Fruit fly (Drosophila melanogaster) whole organism, embryonic: ENCODE data around the gene Ktch.

Experiments used
- Atf6 ChIP-seq: fragments of 200-800 bp; sonication (Bioruptor generic); IDR thresholded peaks from 2 replicates; pipeline ENCODE4 v1.3.6; 2022; ENCODE audit warnings: missing biosample characterization, missing genetic modification characterization
- CG11085 ChIP-seq: fragments of 200-800 bp; sonication (Bioruptor generic); IDR thresholded peaks from 2 replicates; pipeline ENCODE4 v1.3.6; 2022; ENCODE audit warnings: missing biosample characterization, missing genetic modification characterization
- CG11560 ChIP-seq: fragments of 200-800 bp; sonication (Bioruptor generic); IDR thresholded peaks from 3 replicates; pipeline ENCODE4 v1.3.6; 2022; ENCODE audit warnings: missing biosample characterization, missing genetic modification characterization
- CG11695 ChIP-seq: fragments of 200-800 bp; sonication (Bioruptor generic); IDR thresholded peaks from 3 replicates; pipeline ENCODE4 v1.3.6; 2022; ENCODE audit warnings: missing biosample characterization, missing genetic modification characterization
- CG12155 ChIP-seq: fragments of 200-800 bp; sonication (Bioruptor generic); optimal IDR thresholded peaks from 3 replicates; lab custom pipeline; 2016; ENCODE audit warnings: missing biosample characterization, missing genetic modification characterization
- CG12942 ChIP-seq: fragments of 200-800 bp; sonication (Bioruptor generic); optimal IDR thresholded peaks from 3 replicates; lab custom pipeline; 2016; ENCODE audit warnings: missing biosample characterization, missing genetic modification characterization
- CG14965 ChIP-seq: fragments of 200-800 bp; sonication (Bioruptor generic); optimal IDR thresholded peaks from 2 replicates; lab custom pipeline; 2016; ENCODE audit warnings: missing biosample characterization, missing genetic modification characterization, borderline replicate concordance
- CG15073 ChIP-seq: fragments of 200-800 bp; sonication (Bioruptor generic); optimal IDR thresholded peaks from 2 replicates; lab custom pipeline; 2016; ENCODE audit warnings: missing biosample characterization, missing genetic modification characterization
- CG17612 ChIP-seq: fragments of 200-800 bp; sonication (Bioruptor generic); IDR thresholded peaks from 2 replicates; pipeline ENCODE4 v1.3.6; 2022; ENCODE audit warnings: missing biosample characterization, missing genetic modification characterization
- CG17802 ChIP-seq: fragments of 200-800 bp; sonication (Bioruptor generic); optimal IDR thresholded peaks from 2 replicates; lab custom pipeline; 2018; ENCODE audit warnings: missing biosample characterization, mild to moderate bottlenecking, missing genetic modification characterization, moderate library complexity
- CG18011 ChIP-seq: fragments of 200-800 bp; sonication (Bioruptor generic); optimal IDR thresholded peaks from 2 replicates; lab custom pipeline; 2017; ENCODE audit warnings: missing biosample characterization, missing genetic modification characterization, mild to moderate bottlenecking, moderate library complexity, missing genotype
- CG2129 ChIP-seq: fragments of 200-800 bp; sonication (Bioruptor generic); IDR thresholded peaks from 2 replicates; pipeline ENCODE4 v1.3.6; 2022; ENCODE audit warnings: missing biosample characterization, missing genetic modification characterization; ENCODE audit not compliant: partially characterized antibody
- CG2199 ChIP-seq: fragments of 200-800 bp; sonication (Bioruptor generic); IDR thresholded peaks from 3 replicates; pipeline ENCODE4 v1.3.6; 2022; ENCODE audit warnings: missing biosample characterization, missing genetic modification characterization
- CG3065 ChIP-seq: fragments of 200-800 bp; sonication (Bioruptor generic); optimal IDR thresholded peaks from 2 replicates; lab custom pipeline; 2016; ENCODE audit warnings: missing biosample characterization, missing genetic modification characterization
- CG3281 ChIP-seq: fragments of 200-800 bp; sonication (Bioruptor generic); optimal IDR thresholded peaks from 3 replicates; lab custom pipeline; 2017; ENCODE audit warnings: missing biosample characterization, mild to moderate bottlenecking, missing genetic modification characterization
- CG33557 ChIP-seq: fragments of 200-800 bp; sonication (Bioruptor generic); optimal IDR thresholded peaks from 2 replicates; lab custom pipeline; 2019; ENCODE audit warnings: missing biosample characterization, mild to moderate bottlenecking, missing genetic modification characterization, moderate library complexity
- CG34224 ChIP-seq: fragments of 200-800 bp; sonication (Bioruptor generic); IDR thresholded peaks from 3 replicates; pipeline ENCODE4 v1.3.6; 2022; ENCODE audit warnings: missing biosample characterization, missing genetic modification characterization; ENCODE audit not compliant: partially characterized antibody
- CG5245 ChIP-seq: fragments of 200-800 bp; sonication (Bioruptor generic); optimal IDR thresholded peaks from 3 replicates; lab custom pipeline; 2016; ENCODE audit warnings: missing biosample characterization, missing genetic modification characterization
- CG7963 ChIP-seq: fragments of 200-800 bp; sonication (Bioruptor generic); IDR thresholded peaks from 3 replicates; pipeline ENCODE4 v1.3.6; 2022; ENCODE audit warnings: missing biosample characterization, missing genetic modification characterization; ENCODE audit not compliant: partially characterized antibody
- CG7987 ChIP-seq: fragments of 200-800 bp; sonication (Bioruptor generic); optimal IDR thresholded peaks from 2 replicates; lab custom pipeline; 2018; ENCODE audit warnings: missing biosample characterization, mild to moderate bottlenecking, missing genetic modification characterization, moderate library complexity
- CG8089 ChIP-seq: fragments of 200-800 bp; sonication (Bioruptor generic); optimal IDR thresholded peaks from 3 replicates; lab custom pipeline; 2016; ENCODE audit warnings: missing biosample characterization, missing genetic modification characterization
- CG8388 ChIP-seq: fragments of 200-800 bp; sonication (Bioruptor generic); optimal IDR thresholded peaks from 2 replicates; lab custom pipeline; 2019; ENCODE audit warnings: missing biosample characterization, mild to moderate bottlenecking, missing genetic modification characterization, moderate library complexity
- Camta ChIP-seq: fragments of 200-800 bp; sonication (Bioruptor generic); optimal IDR thresholded peaks from 2 replicates; lab custom pipeline; 2016; ENCODE audit warnings: missing biosample characterization, missing genetic modification characterization
- D19A ChIP-seq: fragments of 200-800 bp; optimal IDR thresholded peaks from 3 replicates; lab custom pipeline; 2019; ENCODE audit warnings: missing biosample characterization, mild to moderate bottlenecking, missing genetic modification characterization, moderate library complexity
- Dip2 ChIP-seq: fragments of 200-800 bp; sonication (Bioruptor generic); IDR thresholded peaks from 2 replicates; pipeline ENCODE4 v1.3.6; 2022; ENCODE audit warnings: missing biosample characterization, missing genetic modification characterization
- Drgx ChIP-seq: fragments of 200-800 bp; sonication (Bioruptor generic); IDR thresholded peaks from 2 replicates; pipeline ENCODE4 v1.3.6; 2022; ENCODE audit warnings: missing biosample characterization, missing genetic modification characterization
- Jarid2 ChIP-seq: fragments of 200-800 bp; sonication (Bioruptor generic); optimal IDR thresholded peaks from 3 replicates; lab custom pipeline; 2017; ENCODE audit warnings: mild to moderate bottlenecking, missing biosample characterization, missing genetic modification reagents, missing genetic modification characterization
- Kr ChIP-seq: fragments of 200-800 bp; sonication (Bioruptor generic); optimal IDR thresholded peaks from 2 replicates; lab custom pipeline; 2017; ENCODE audit warnings: missing biosample characterization, mild to moderate bottlenecking, missing genetic modification characterization
- Mrtf ChIP-seq: fragments of 200-800 bp; sonication (Bioruptor generic); IDR thresholded peaks from 3 replicates; pipeline ENCODE4 v1.3.6; 2022; ENCODE audit warnings: missing biosample characterization, missing genetic modification characterization
- Oaz ChIP-seq: fragments of 200-800 bp; sonication (Bioruptor generic); IDR thresholded peaks from 2 replicates; pipeline ENCODE4 v1.3.6; 2022; ENCODE audit warnings: missing biosample characterization, missing genetic modification characterization
- Sry-δ ChIP-seq: fragments of 200-800 bp; sonication (Bioruptor generic); optimal IDR thresholded peaks from 2 replicates; lab custom pipeline; 2016; ENCODE audit warnings: missing biosample characterization, missing genetic modification characterization
- Ssrp ChIP-seq: fragments of 200-800 bp; sonication (Bioruptor generic); optimal IDR thresholded peaks from 2 replicates; lab custom pipeline; 2018; ENCODE audit warnings: missing biosample characterization, mild to moderate bottlenecking, missing genetic modification characterization, moderate library complexity
- ap ChIP-seq: fragments of 200-800 bp; sonication (Bioruptor generic); IDR thresholded peaks from 2 replicates; pipeline ENCODE4 v1.3.6; 2022; ENCODE audit warnings: missing biosample characterization, missing genetic modification characterization
- bbx ChIP-seq: fragments of 200-800 bp; sonication (Bioruptor generic); IDR thresholded peaks from 2 replicates; pipeline ENCODE4 v1.3.6; 2022; ENCODE audit warnings: missing biosample characterization, missing genetic modification characterization; ENCODE audit not compliant: partially characterized antibody
- bcd ChIP-seq: fragments of 200-800 bp; sonication (Bioruptor generic); optimal IDR thresholded peaks from 2 replicates; lab custom pipeline; 2017; ENCODE audit warnings: missing biosample characterization, mild to moderate bottlenecking, missing genetic modification characterization
- bsh ChIP-seq, 2 experiments: fragments of 200-800 bp; sonication (Bioruptor generic); optimal IDR thresholded peaks; 2 replicates each; lab custom pipeline; 2017 to 2018; ENCODE audit warnings: mild to moderate bottlenecking in 2 of 2, missing biosample characterization in 2 of 2, missing genetic modification characterization in 2 of 2, moderate library complexity in 1 of 2
- chinmo ChIP-seq: fragments of 200-800 bp; sonication (Bioruptor generic); IDR thresholded peaks from 4 replicates; pipeline ENCODE4 v1.3.6; 2022; ENCODE audit warnings: missing biosample characterization, missing genetic modification characterization; ENCODE audit not compliant: partially characterized antibody
- crc ChIP-seq: fragments of 200-800 bp; sonication (Bioruptor generic); optimal IDR thresholded peaks from 2 replicates; lab custom pipeline; 2016; ENCODE audit warnings: missing biosample characterization, missing genetic modification characterization
- crol ChIP-seq: fragments of 200-800 bp; sonication (Bioruptor generic); IDR thresholded peaks from 2 replicates; pipeline ENCODE4 v1.3.6; 2022; ENCODE audit warnings: missing biosample characterization, missing genetic modification characterization
- ems ChIP-seq: fragments of 200-800 bp; sonication (Bioruptor generic); optimal IDR thresholded peaks from 3 replicates; lab custom pipeline; 2016; ENCODE audit warnings: missing biosample characterization, missing genetic modification characterization
- ewg ChIP-seq: fragments of 200-800 bp; sonication (Bioruptor generic); optimal IDR thresholded peaks from 3 replicates; lab custom pipeline; 2017; ENCODE audit warnings: mild to moderate bottlenecking, missing biosample characterization, missing genetic modification reagents, missing genetic modification characterization
- fd102C ChIP-seq: fragments of 200-800 bp; sonication (Bioruptor generic); optimal IDR thresholded peaks from 2 replicates; lab custom pipeline; 2018; ENCODE audit warnings: missing biosample characterization, mild to moderate bottlenecking, missing genetic modification characterization, moderate library complexity
- fu2 ChIP-seq: fragments of 200-800 bp; sonication (Bioruptor generic); optimal IDR thresholded peaks from 2 replicates; lab custom pipeline; 2016; ENCODE audit warnings: missing biosample characterization, missing genetic modification characterization
- mld ChIP-seq: fragments of 200-800 bp; sonication (Bioruptor generic); IDR thresholded peaks from 3 replicates; pipeline ENCODE4 v1.3.6; 2022; ENCODE audit warnings: missing biosample characterization, missing genetic modification characterization; ENCODE audit not compliant: partially characterized antibody
- org-1 ChIP-seq: fragments of 200-800 bp; sonication (Bioruptor generic); optimal IDR thresholded peaks from 2 replicates; lab custom pipeline; 2017; ENCODE audit warnings: missing biosample characterization, missing genetic modification characterization
- peb ChIP-seq: fragments of 200-800 bp; sonication (Bioruptor generic); IDR thresholded peaks from 2 replicates; pipeline ENCODE4 v1.3.6; 2022; ENCODE audit warnings: missing biosample characterization, missing genetic modification characterization
- row ChIP-seq: fragments of 200-800 bp; sonication (Bioruptor generic); IDR thresholded peaks from 3 replicates; pipeline ENCODE4 v1.3.6; 2022; ENCODE audit warnings: missing biosample characterization, missing genetic modification characterization
- schlank ChIP-seq: fragments of 200-800 bp; sonication (Bioruptor generic); optimal IDR thresholded peaks from 2 replicates; lab custom pipeline; 2018; ENCODE audit warnings: missing biosample characterization, mild to moderate bottlenecking, missing genetic modification characterization
- sd ChIP-seq: fragments of 200-800 bp; sonication (Bioruptor generic); optimal IDR thresholded peaks from 3 replicates; lab custom pipeline; 2018; ENCODE audit warnings: missing biosample characterization, mild to moderate bottlenecking, missing genetic modification characterization, moderate library complexity
- tin ChIP-seq: fragments of 200-800 bp; sonication (Bioruptor generic); optimal IDR thresholded peaks from 3 replicates; lab custom pipeline; 2016; ENCODE audit warnings: missing biosample characterization, missing genetic modification characterization
- twi ChIP-seq: fragments of 200-800 bp; optimal IDR thresholded peaks from 2 replicates; lab custom pipeline; 2019; ENCODE audit warnings: missing biosample characterization, mild to moderate bottlenecking, missing genetic modification characterization, moderate library complexity
- z ChIP-seq: fragments of 200-800 bp; sonication (Bioruptor generic); IDR thresholded peaks from 3 replicates; pipeline ENCODE4 v1.3.6; 2022; ENCODE audit warnings: missing biosample characterization, missing genetic modification characterization

Ktch gene

dm6 chr3R:31168968-31169367 lies 38.5 kb upstream of the Ktch start, which contains the start of gene stops (continued):
- TF ChIP-seq ems (GFP tag; lab: Kevin White, UChicago) (no peak), Atf6 (no peak), Mrtf (GFP tag; lab: Robert Waterston, UW) (no peak), Drgx (GFP tag; lab: Robert Waterston, UW) (no peak), fd102C (GFP tag; lab: Kevin White, UChicago) (no peak), row (GFP tag; lab: Robert Waterston, UW) (no peak), CG11560 (no peak), crol (GFP tag; lab: Robert Waterston, UW) (no peak), CG7987 (GFP tag; lab: Kevin White, UChicago) (peak; percentile 65), CG17612 (GFP tag; lab: Robert Waterston, UW) (no peak), Oaz (GFP tag; lab: Robert Waterston, UW) (no peak), mld (GFP tag; lab: Robert Waterston, UW) (no peak), CG8388 (no peak), tin (GFP tag; lab: Kevin White, UChicago) (peak; percentile 4), schlank (no peak), CG17802 (tag; lab: Kevin White, UChicago) (peak; percentile 59), chinmo (GFP tag; lab: Robert Waterston, UW) (no peak), fu2 (no peak), CG3065 (GFP tag; lab: Kevin White, UChicago) (no peak), CG18011 (GFP tag; lab: Kevin White, UChicago) (peak; percentile 29), CG14965 (GFP tag; lab: Kevin White, UChicago) (peak; percentile 15), Kr (GFP tag; lab: Kevin White, UChicago) (no peak), Camta (GFP tag; lab: Kevin White, UChicago) (peak; percentile 53), CG34224 (GFP tag; lab: Robert Waterston, UW) (no peak), CG5245 (GFP tag; lab: Kevin White, UChicago) (no peak), Ssrp (tag; lab: Kevin White, UChicago) (no peak), bcd (GFP tag; lab: Kevin White, UChicago) (peak; percentile 49), ewg (peak; percentile 41), crc (GFP tag; lab: Kevin White, UChicago) (peak; percentile 10), Dip2 (GFP tag; lab: Robert Waterston, UW) (no peak), CG15073 (GFP tag; lab: Kevin White, UChicago) (no peak), CG33557 (GFP tag; lab: Kevin White, UChicago) (no peak), CG12155 (GFP tag; lab: Kevin White, UChicago) (no peak), sd (tag; lab: Kevin White, UChicago) (no peak), org-1 (GFP tag; lab: Kevin White, UChicago) (no peak), bbx (GFP tag; lab: Robert Waterston, UW) (no peak), CG11085 (GFP tag; lab: Robert Waterston, UW) (no peak), bsh (GFP tag; optimal IDR thresholded peaks at IDR 0.05; lab: Kevin White, UChicago) (no peak), CG11695 (GFP tag; lab: Robert Waterston, UW) (peak; percentile 84), Sry-δ (no peak), CG3281 (GFP tag; lab: Kevin White, UChicago) (peak; percentile 12), CG12942 (peak; percentile 42), CG2129 (no peak), peb (GFP tag; lab: Robert Waterston, UW) (no peak), ap (GFP tag; lab: Robert Waterston, UW) (no peak), CG2199 (GFP tag; lab: Robert Waterston, UW) (no peak), D19A (tag; lab: Kevin White, UChicago) (no peak), CG8089 (GFP tag; lab: Kevin White, UChicago) (peak; percentile 31), Jarid2 (GFP tag; lab: Kevin White, UChicago) (peak; percentile 38), z (GFP tag; lab: Robert Waterston, UW) (peak; percentile 13; the same call in 1 of the 3 replicates), CG7963 (GFP tag; lab: Robert Waterston, UW) (no peak), twi (tag; lab: Kevin White, UChicago) (no peak)
